Fruit fly (Drosophila melanogaster): ENCODE measurements around the gene Nemp.

The Nemp gene

DNA sequence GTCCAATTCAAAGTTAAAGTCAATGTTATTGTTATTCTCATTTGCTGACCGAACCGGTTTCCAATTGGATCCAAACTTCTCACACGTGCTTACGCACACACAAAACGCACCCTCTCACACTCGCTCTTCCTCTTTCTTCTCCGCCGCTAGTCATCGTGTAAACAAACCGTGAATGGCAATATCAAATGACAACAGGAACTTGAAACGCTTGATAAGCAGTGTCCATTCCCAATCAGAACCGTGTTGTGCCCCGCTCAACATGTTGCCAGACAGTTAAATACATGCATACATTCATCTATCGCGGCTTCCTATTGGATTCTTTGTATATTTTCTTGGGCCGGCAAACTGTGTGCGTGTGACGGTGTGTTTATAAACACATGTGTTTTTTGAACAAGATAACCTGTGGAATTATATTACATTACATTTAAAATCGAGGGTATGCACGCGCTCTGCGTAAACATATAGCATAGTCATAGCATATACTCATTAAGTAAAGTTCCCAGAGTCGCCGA, 965 bp upstream of the Nemp start (continued):
- 0 out of 2 replicates have a peak, but pooled peaks have one; percentile 22 for TF ChIP-seq Xrp1 (GFP tag; IDR thresholded peaks at IDR 0.05)
- peak; percentile 41 for TF ChIP-seq CG12071 (GFP tag; optimal IDR thresholded peaks at IDR 0.05)
- peak; percentile 73 for TF ChIP-seq Nf-YC (tag; optimal IDR thresholded peaks at IDR 0.05)
- no peak for TF ChIP-seq CG17802 (tag; optimal IDR thresholded peaks at IDR 0.05)
- TF ChIP-seq Bgb (GFP tag; IDR thresholded peaks at IDR 0.05; ENCODE audit: partially characterized antibody), result no peak
- peak; percentile 86 for TF ChIP-seq D19B (GFP tag; optimal IDR thresholded peaks at IDR 0.05)
- no peak for TF ChIP-seq Eip74EF (GFP tag; optimal IDR thresholded peaks at IDR 0.05)
- no peak for TF ChIP-seq Adf1 (GFP tag; IDR thresholded peaks at IDR 0.05)
- TF ChIP-seq ind (GFP tag; optimal IDR thresholded peaks at IDR 0.05), result no peak
- no peak for TF ChIP-seq CG14014 (GFP tag; IDR thresholded peaks at IDR 0.05)
- TF ChIP-seq al (GFP tag; IDR thresholded peaks at IDR 0.05), result no peak
- peak; percentile 82; the same call in 1 of the 3 replicates for TF ChIP-seq CG34422 (GFP tag; IDR thresholded peaks at IDR 0.05)
- peak; percentile 59 for TF ChIP-seq CG7987 (GFP tag; optimal IDR thresholded peaks at IDR 0.05)
- TF ChIP-seq usp (GFP tag; optimal IDR thresholded peaks at IDR 0.05), result no peak
- peak; percentile 4 for TF ChIP-seq CG8281 (tag; optimal IDR thresholded peaks at IDR 0.05)
- TF ChIP-seq Antp (GFP tag; optimal IDR thresholded peaks at IDR 0.05), result no peak
- TF ChIP-seq chif (GFP tag; optimal IDR thresholded peaks at IDR 0.05), result no peak
- peak; percentile 39 for TF ChIP-seq CG2678 (tag; optimal IDR thresholded peaks at IDR 0.05)
- TF ChIP-seq dati (GFP tag; IDR thresholded peaks at IDR 0.05), result no peak
- peak; percentile 57; the same call in 2 of the 3 replicates for TF ChIP-seq CG2199 (GFP tag; IDR thresholded peaks at IDR 0.05)
- TF ChIP-seq dan (GFP tag; IDR thresholded peaks at IDR 0.05), result no peak
- no peak for TF ChIP-seq odd (GFP tag; optimal IDR thresholded peaks at IDR 0.05)
- TF ChIP-seq cato (GFP tag; optimal IDR thresholded peaks at IDR 0.05; ENCODE audit: borderline replicate concordance), result no peak
- TF ChIP-seq CG15696 (tag; optimal IDR thresholded peaks at IDR 0.05), result peak; percentile 16
- TF ChIP-seq CG13775 (GFP tag; optimal IDR thresholded peaks at IDR 0.05), result no peak
- TF ChIP-seq br (optimal IDR thresholded peaks at IDR 0.05), result no peak
- no peak for TF ChIP-seq ems (GFP tag; optimal IDR thresholded peaks at IDR 0.05)
- TF ChIP-seq tna (GFP tag; IDR thresholded peaks at IDR 0.05; ENCODE audit: partially characterized antibody), result no peak
- no peak for TF ChIP-seq CG31388 (GFP tag; optimal IDR thresholded peaks at IDR 0.05)
- no peak for TF ChIP-seq danr (GFP tag; IDR thresholded peaks at IDR 0.05)
- peak; percentile 99 for TF ChIP-seq CG11504 (tag; optimal IDR thresholded peaks at IDR 0.05)
- TF ChIP-seq CG4404 (GFP tag; IDR thresholded peaks at IDR 0.05), result no peak
- TF ChIP-seq Lim3 (GFP tag; IDR thresholded peaks at IDR 0.05), result no peak
- no peak for TF ChIP-seq CG17186 (GFP tag; optimal IDR thresholded peaks at IDR 0.05)
- no peak for TF ChIP-seq Asciz (GFP tag; optimal IDR thresholded peaks at IDR 0.05)
- peak; percentile 72; the same call in 2 of the 3 replicates for TF ChIP-seq so (GFP tag; IDR thresholded peaks at IDR 0.05)
- no peak for TF ChIP-seq ash1 (GFP tag; optimal IDR thresholded peaks at IDR 0.05)
- peak; percentile 16; the same call in 1 of the 2 replicates for TF ChIP-seq chm (GFP tag; IDR thresholded peaks at IDR 0.05)
- TF ChIP-seq CG8290 (GFP tag; optimal IDR thresholded peaks at IDR 0.05), result no peak
- TF ChIP-seq CG8290 (tag; optimal IDR thresholded peaks at IDR 0.05), result peak in 1 of 2 experiments; percentile 28
- TF ChIP-seq bcd (GFP tag; optimal IDR thresholded peaks at IDR 0.05), result no peak
- TF ChIP-seq Bteb2 (GFP tag; optimal IDR thresholded peaks at IDR 0.05), result no peak
- no peak for TF ChIP-seq CG7372 (GFP tag; IDR thresholded peaks at IDR 0.05)
- peak; percentile 29 for TF ChIP-seq zen (tag; optimal IDR thresholded peaks at IDR 0.05)
- no peak for TF ChIP-seq Kr (GFP tag; optimal IDR thresholded peaks at IDR 0.05)
- TF ChIP-seq Doc3 (GFP tag; IDR thresholded peaks at IDR 0.05; ENCODE audit: partially characterized antibody), result no peak
- TF ChIP-seq unc-4 (GFP tag; IDR thresholded peaks at IDR 0.05; ENCODE audit: partially characterized antibody), result no peak
- no peak for TF ChIP-seq Ravus (GFP tag; IDR thresholded peaks at IDR 0.05)
- no peak for TF ChIP-seq gsb (GFP tag; IDR thresholded peaks at IDR 0.05)
- no peak for TF ChIP-seq psq (GFP tag; optimal IDR thresholded peaks at IDR 0.05)
- no peak for TF ChIP-seq sens-2 (GFP tag; IDR thresholded peaks at IDR 0.05)
- TF ChIP-seq wor (GFP tag; IDR thresholded peaks at IDR 0.05), result no peak

Measured in whole organism, embryonic.